Worm (Caenorhabditis elegans) whole organism, L4 larva: ENCODE results near the gene wip-1.

Experiments used
- F26F4.8 ChIP-seq: fragments of 200-800 bp; sonication (Bioruptor generic); conservative IDR thresholded peaks from 2 replicates; pipeline ENCODE4 v1.3.6; 2022; ENCODE audit warnings: missing genetic modification characterization, missing compliant biosample characterization
- R02D3.7 ChIP-seq: fragments of 150-350 bp; sonication (generic microtip); optimal IDR thresholded peaks from 3 replicates; lab custom pipeline; 2014; ENCODE audit warnings: missing biosample characterization, missing genetic modification characterization
- T20F7.1 ChIP-seq: fragments of 200-800 bp; sonication (Bioruptor generic); optimal IDR thresholded peaks from 2 replicates; lab custom pipeline; 2018; ENCODE audit warnings: mild to moderate bottlenecking, missing genetic modification characterization, missing compliant biosample characterization
- ZK546.5 ChIP-seq, 2 experiments: sonication (generic microtip); optimal IDR thresholded peaks; 2 replicates each; lab custom pipeline; 2017; ENCODE audit warnings: missing biosample characterization in 2 of 2, missing genetic modification characterization in 2 of 2
- arid-1 ChIP-seq: fragments of 200-800 bp; sonication (Bioruptor generic); conservative IDR thresholded peaks from 2 replicates; pipeline ENCODE4 v1.3.6; 2022; ENCODE audit warnings: missing genetic modification reagents, missing genetic modification characterization, missing compliant biosample characterization
- ceh-32 ChIP-seq: sonication (generic microtip); optimal IDR thresholded peaks from 2 replicates; lab custom pipeline; 2016; ENCODE audit warnings: mild to moderate bottlenecking, missing genetic modification characterization, missing compliant biosample characterization; ENCODE audit not compliant: poor library complexity
- ces-1 ChIP-seq: fragments of 150-350 bp; sonication (generic microtip); optimal IDR thresholded peaks from 4 replicates; lab custom pipeline; 2014; ENCODE audit warnings: missing biosample characterization, missing genetic modification reagents, missing genetic modification characterization
- cey-2 ChIP-seq: sonication (generic microtip); optimal IDR thresholded peaks from 3 replicates; lab custom pipeline; 2017; ENCODE audit warnings: missing genetic modification characterization, mild to moderate bottlenecking, missing compliant biosample characterization, antibody characterized with exemption, borderline replicate concordance; ENCODE audit not compliant: insufficient read depth
- daf-12 ChIP-seq: fragments of 150-350 bp; optimal IDR thresholded peaks from 2 replicates; lab custom pipeline; 2014; ENCODE audit warnings: missing biosample characterization, missing genetic modification reagents, missing genetic modification characterization
- daf-16 ChIP-seq, 3 experiments: sonication (generic microtip); optimal IDR thresholded peaks; 2 replicates each; lab custom pipeline; 2016 to 2017; ENCODE audit warnings: missing genetic modification characterization in 3 of 3, missing genetic modification reagents in 3 of 3, mild to moderate bottlenecking in 2 of 3, missing compliant biosample characterization in 2 of 3, missing biosample characterization in 1 of 3, moderate library complexity in 1 of 3
- daf-19 ChIP-seq: fragments of 200-800 bp; sonication (Bioruptor generic); conservative IDR thresholded peaks from 2 replicates; pipeline ENCODE4 v1.3.6; 2022; ENCODE audit warnings: missing genetic modification characterization, missing compliant biosample characterization
- daf-8 ChIP-seq: fragments of 200-800 bp; sonication (Bioruptor generic); IDR thresholded peaks from 2 replicates; pipeline ENCODE4 v1.3.6; 2022; ENCODE audit warnings: missing genetic modification characterization, missing compliant biosample characterization
- dmd-6 ChIP-seq: fragments of 200-800 bp; sonication (Bioruptor generic); IDR thresholded peaks from 2 replicates; pipeline ENCODE4 v1.3.6; 2022; ENCODE audit warnings: missing genetic modification reagents, missing genetic modification characterization, missing compliant biosample characterization
- duxl-1 ChIP-seq: sonication (generic microtip); optimal IDR thresholded peaks from 2 replicates; lab custom pipeline; 2016; ENCODE audit warnings: mild to moderate bottlenecking, missing genetic modification characterization, moderate library complexity, missing compliant biosample characterization; ENCODE audit not compliant: poor library complexity
- dve-1 ChIP-seq: sonication (generic microtip); optimal IDR thresholded peaks from 2 replicates; lab custom pipeline; 2017; ENCODE audit warnings: antibody characterized with exemption, mild to moderate bottlenecking, missing genetic modification characterization, missing compliant biosample characterization; ENCODE audit not compliant: insufficient read depth
- egl-43 ChIP-seq: fragments of 200-800 bp; sonication (Bioruptor generic); IDR thresholded peaks from 2 replicates; pipeline ENCODE4 v1.3.6; 2022; ENCODE audit warnings: missing genetic modification reagents, missing genetic modification characterization, missing compliant biosample characterization
- fkh-10 ChIP-seq: fragments of 150-350 bp; optimal IDR thresholded peaks from 2 replicates; lab custom pipeline; 2014; ENCODE audit warnings: missing biosample characterization, missing genetic modification reagents, missing genetic modification characterization
- gei-8 ChIP-seq: fragments of 200-800 bp; sonication (Bioruptor generic); optimal IDR thresholded peaks from 2 replicates; lab custom pipeline; 2018; ENCODE audit warnings: mild to moderate bottlenecking, missing genetic modification characterization, missing compliant biosample characterization
- hif-1 ChIP-seq, 2 experiments: sonication (generic microtip); optimal IDR thresholded peaks; 2 replicates each; lab custom pipeline; 2016 to 2017; ENCODE audit warnings: missing compliant biosample characterization in 2 of 2, missing genetic modification characterization in 2 of 2, missing genetic modification reagents in 2 of 2, missing genotype in 2 of 2, mild to moderate bottlenecking in 1 of 2
- hlh-30 ChIP-seq: sonication (generic microtip); optimal IDR thresholded peaks from 2 replicates; lab custom pipeline; 2017; ENCODE audit warnings: antibody characterized with exemption, mild to moderate bottlenecking, missing genetic modification characterization, missing compliant biosample characterization; ENCODE audit not compliant: insufficient read depth
- lin-13 ChIP-seq: fragments of 150-350 bp; optimal IDR thresholded peaks from 2 replicates; lab custom pipeline; 2014; ENCODE audit warnings: missing biosample characterization, missing genetic modification reagents, missing genetic modification characterization
- lin-15B ChIP-seq: fragments of 150-350 bp; sonication (generic microtip); optimal IDR thresholded peaks from 3 replicates; lab custom pipeline; 2014; ENCODE audit warnings: missing biosample characterization, missing genetic modification characterization
- lsy-2 ChIP-seq, 2 experiments: fragments of 150-350 bp in 1 of 2; sonication (generic microtip) in 1 of 2; optimal IDR thresholded peaks; 2 replicates each; lab custom pipeline; 2014 to 2017; ENCODE audit warnings: missing biosample characterization in 2 of 2, missing genetic modification characterization in 2 of 2
- mdl-1 ChIP-seq, 2 experiments: fragments of 150-350 bp in 1 of 2; sonication (generic microtip) in 1 of 2; optimal IDR thresholded peaks; 2 replicates each; lab custom pipeline; 2014 to 2017; ENCODE audit warnings: missing biosample characterization in 2 of 2, missing genetic modification characterization in 2 of 2
- nhr-111 ChIP-seq: fragments of 200-800 bp; sonication (Bioruptor generic); optimal IDR thresholded peaks from 2 replicates; lab custom pipeline; 2018; ENCODE audit warnings: mild to moderate bottlenecking, missing genetic modification characterization, missing compliant biosample characterization
- nhr-237 ChIP-seq: sonication (generic microtip); optimal IDR thresholded peaks from 2 replicates; lab custom pipeline; 2017; ENCODE audit warnings: missing biosample characterization, missing genetic modification characterization
- nhr-25 ChIP-seq: sonication (generic microtip); optimal IDR thresholded peaks from 2 replicates; lab custom pipeline; 2017; ENCODE audit warnings: missing genetic modification characterization, mild to moderate bottlenecking, missing compliant biosample characterization, antibody characterized with exemption, moderate library complexity, borderline replicate concordance; ENCODE audit not compliant: insufficient read depth
- nhr-28 ChIP-seq: fragments of 150-350 bp; optimal IDR thresholded peaks from 2 replicates; lab custom pipeline; 2014; ENCODE audit warnings: missing biosample characterization, missing genetic modification characterization
- nhr-41 ChIP-seq: fragments of 200-800 bp; sonication (Bioruptor generic); IDR thresholded peaks from 2 replicates; pipeline ENCODE4 v1.3.6; 2022; ENCODE audit warnings: missing genetic modification reagents, missing genetic modification characterization, missing compliant biosample characterization
- nhr-6 ChIP-seq: fragments of 150-350 bp; optimal IDR thresholded peaks from 2 replicates; lab custom pipeline; 2014; ENCODE audit warnings: missing biosample characterization, missing genetic modification characterization
- nhr-76 ChIP-seq: fragments of 150-350 bp; optimal IDR thresholded peaks from 2 replicates; lab custom pipeline; 2014; ENCODE audit warnings: missing biosample characterization, missing genetic modification characterization
- nhr-77 ChIP-seq: fragments of 150-350 bp; optimal IDR thresholded peaks from 2 replicates; lab custom pipeline; 2014; ENCODE audit warnings: missing biosample characterization, missing genetic modification characterization
- pha-4 ChIP-seq, 2 experiments: fragments of 150-350 bp in 1 of 2; fragments of 200-800 bp in 1 of 2; sonication (Bioruptor generic) in 1 of 2; IDR thresholded peaks in 1 of 2; optimal IDR thresholded peaks in 1 of 2; 2 replicates each; pipeline versions ENCODE4 v1.3.6 to Lab custom; 2014 to 2022; ENCODE audit warnings: missing genetic modification characterization in 2 of 2, missing genetic modification reagents in 2 of 2, missing biosample characterization in 1 of 2, missing compliant biosample characterization in 1 of 2
- php-3 ChIP-seq: fragments of 200-800 bp; sonication (Bioruptor generic); IDR thresholded peaks from 2 replicates; pipeline ENCODE4 v1.3.6; 2022; ENCODE audit warnings: missing genetic modification reagents, missing genetic modification characterization, missing compliant biosample characterization
- pqm-1 ChIP-seq: sonication (generic microtip); optimal IDR thresholded peaks from 2 replicates; lab custom pipeline; 2017; ENCODE audit warnings: missing biosample characterization, missing genetic modification characterization
- rbr-2 ChIP-seq: sonication (generic microtip); optimal IDR thresholded peaks from 2 replicates; lab custom pipeline; 2016; ENCODE audit warnings: missing genotype, missing genetic modification characterization, missing compliant biosample characterization
- saeg-2 ChIP-seq: fragments of 200-800 bp; sonication (Bioruptor generic); IDR thresholded peaks from 2 replicates; pipeline ENCODE4 v1.3.6; 2022; ENCODE audit warnings: missing genetic modification reagents, missing genetic modification characterization, missing compliant biosample characterization
- sdz-12 ChIP-seq: fragments of 200-800 bp; sonication (Bioruptor generic); optimal IDR thresholded peaks from 2 replicates; lab custom pipeline; 2018; ENCODE audit warnings: mild to moderate bottlenecking, missing genetic modification characterization, missing compliant biosample characterization
- skn-1 ChIP-seq: fragments of 150-350 bp; optimal IDR thresholded peaks from 2 replicates; lab custom pipeline; 2014; ENCODE audit warnings: missing biosample characterization, missing genetic modification characterization
- tra-1 ChIP-seq: fragments of 200-800 bp; sonication (Bioruptor generic); IDR thresholded peaks from 2 replicates; pipeline ENCODE4 v1.3.6; 2022; ENCODE audit warnings: missing genetic modification reagents, missing genetic modification characterization, missing compliant biosample characterization
- unc-62 ChIP-seq, 3 experiments: fragments of 150-350 bp in 1 of 3; sonication (generic microtip); optimal IDR thresholded peaks in 2 of 3; peaks in 1 of 3; 1 replicate in 1 of 3; 2 replicates in 2 of 3; lab custom pipeline; 2014 to 2017; ENCODE audit warnings: missing biosample characterization in 3 of 3, missing genetic modification characterization in 3 of 3, missing genetic modification reagents in 3 of 3, missing genotype in 1 of 3
- zfp-2 ChIP-seq: sonication (generic microtip); optimal IDR thresholded peaks from 2 replicates; lab custom pipeline; 2016; ENCODE audit warnings: mild to moderate bottlenecking, missing genetic modification characterization, missing compliant biosample characterization
- ztf-7 ChIP-seq: fragments of 150-350 bp; optimal IDR thresholded peaks from 2 replicates; lab custom pipeline; 2014; ENCODE audit warnings: missing biosample characterization, missing genetic modification characterization

wip-1 gene

ce11 chrIII:5042112-5042511 lies 23.7 kb downstream of the wip-1 start, which contains the start of gene nlp-43:
TSS of gene nlp-43 (plus strand) at chrIII:5042412.
- TF ChIP-seq lin-13 (no peak), daf-19 (GFP tag; lab: Robert Waterston, UW) (no peak), R02D3.7 (tag; lab: Kevin White, UChicago) (no peak), cey-2 (tag; lab: Kevin White, UChicago) (no peak), nhr-76 (tag; lab: Kevin White, UChicago) (no peak), T20F7.1 (GFP tag; lab: Kevin White, UChicago) (no peak)

ce11 chrIII:5044709-5045108 lies 26.3 kb downstream of the wip-1 start, which contains the start of gene C45G9.14:
TSS of gene C45G9.14 (plus strand) at chrIII:5045009.
- no peak for TF ChIP-seq daf-12 (tag; lab: Kevin White, UChicago)
- TF ChIP-seq nhr-41 (GFP tag; lab: Robert Waterston, UW), result no peak
- no peak for TF ChIP-seq tra-1
- TF ChIP-seq nhr-111 (GFP tag; lab: Kevin White, UChicago), result no peak
- TF ChIP-seq arid-1 (GFP tag; lab: Robert Waterston, UW), result no peak
- TF ChIP-seq daf-8, result no peak

DNA sequence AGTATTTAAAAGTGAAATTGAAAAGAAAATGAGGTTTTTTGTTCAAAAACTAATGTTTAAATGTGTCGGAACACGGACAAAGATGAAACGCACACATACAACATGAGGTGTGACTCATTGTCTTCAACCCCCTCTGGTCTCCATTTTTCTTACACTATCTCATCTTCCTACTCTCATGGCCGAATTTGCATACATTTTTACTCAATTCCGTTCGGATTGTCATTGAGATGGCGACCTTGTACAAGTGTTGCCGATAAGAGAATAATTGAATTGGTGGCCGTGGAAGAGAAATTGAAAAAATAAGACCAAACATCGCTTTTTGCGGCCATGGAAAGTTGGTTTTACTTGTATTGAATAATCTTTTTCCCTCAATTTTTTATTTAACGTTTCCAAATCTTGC lies 28.7 kb downstream of the wip-1 start, which contains the start of gene txbp-3:
txbp-3 (minus strand) TSS at position 285 of the 400 bp plus-strand sequence.
- TF ChIP-seq daf-8, result no peak
- TF ChIP-seq php-3 (GFP tag; lab: Robert Waterston, UW), result no peak
- no peak for TF ChIP-seq saeg-2 (GFP tag; lab: Robert Waterston, UW)
- TF ChIP-seq nhr-25, result no peak
- no peak for TF ChIP-seq egl-43
- peak in 1 of 2 experiments; percentile 33 for TF ChIP-seq hif-1 (tag; optimal IDR thresholded peaks at IDR 0.05; lab: Kevin White, UChicago)
- TF ChIP-seq dmd-6 (GFP tag; lab: Robert Waterston, UW), result peak; percentile 57; the same call in 1 of the 2 replicates
- peak; percentile 42 for TF ChIP-seq nhr-77 (tag; lab: Kevin White, UChicago)
- TF ChIP-seq lin-15B, result no peak
- no peak for TF ChIP-seq R02D3.7 (tag; lab: Kevin White, UChicago)
- TF ChIP-seq cey-2 (tag; lab: Kevin White, UChicago), result no peak
- no peak for TF ChIP-seq F26F4.8 (GFP tag; lab: Robert Waterston, UW)
- no peak for TF ChIP-seq skn-1 (tag; lab: Kevin White, UChicago)
- peak; percentile 12 for TF ChIP-seq ces-1 (GFP tag; lab: Kevin White, UChicago)
- peak in 1 of 2 experiments; percentile 5 for TF ChIP-seq mdl-1 (tag; optimal IDR thresholded peaks at IDR 0.05; lab: Kevin White, UChicago)
- no peak for TF ChIP-seq nhr-237 (tag; lab: Kevin White, UChicago)
- TF ChIP-seq pha-4 (GFP tag; IDR thresholded peaks at IDR 0.05; lab: Robert Waterston, UW), result no peak
- TF ChIP-seq pha-4 (tag; optimal IDR thresholded peaks at IDR 0.05; lab: Kevin White, UChicago), result peak; percentile 76
- no peak for TF ChIP-seq ZK546.5 (tag; optimal IDR thresholded peaks at IDR 0.05; lab: Kevin White, UChicago)
- peak in 1 of 2 experiments; percentile 20 for TF ChIP-seq unc-62 (GFP tag; optimal IDR thresholded peaks at IDR 0.05 in 1 of 2; lab: Kevin White, UChicago)
- no peak for TF ChIP-seq unc-62 (tag; optimal IDR thresholded peaks at IDR 0.05; lab: Kevin White, UChicago)
- TF ChIP-seq nhr-6 (tag; lab: Kevin White, UChicago), result peak; percentile 50
- no peak for TF ChIP-seq sdz-12 (GFP tag; lab: Kevin White, UChicago)
- TF ChIP-seq hlh-30 (tag; lab: Kevin White, UChicago), result peak; percentile 58
- TF ChIP-seq nhr-111 (GFP tag; lab: Kevin White, UChicago), result no peak
- no peak for TF ChIP-seq zfp-2 (tag; lab: Kevin White, UChicago)
- TF ChIP-seq lsy-2 (tag; optimal IDR thresholded peaks at IDR 0.05; lab: Kevin White, UChicago), result peak in 1 of 2 experiments; percentile 59
- peak; percentile 1 for TF ChIP-seq rbr-2 (tag; lab: Kevin White, UChicago)
- TF ChIP-seq ceh-32 (tag; lab: Kevin White, UChicago), result no peak
- TF ChIP-seq nhr-41 (GFP tag; lab: Robert Waterston, UW), result no peak
- peak; percentile 79 for TF ChIP-seq dve-1
- TF ChIP-seq duxl-1 (tag; lab: Kevin White, UChicago), result no peak
- no peak for TF ChIP-seq daf-19 (GFP tag; lab: Robert Waterston, UW)
- peak; percentile 85 for TF ChIP-seq pqm-1 (tag; lab: Kevin White, UChicago)
- TF ChIP-seq ztf-7, result no peak
- TF ChIP-seq daf-16 (GFP tag; optimal IDR thresholded peaks at IDR 0.05; lab: Kevin White, UChicago), result no peak
- peak; percentile 24 for TF ChIP-seq daf-16 (tag; optimal IDR thresholded peaks at IDR 0.05; lab: Kevin White, UChicago)
- TF ChIP-seq fkh-10 (GFP tag; lab: Kevin White, UChicago), result peak; percentile 37
- peak; percentile 77 for TF ChIP-seq nhr-28 (tag; lab: Kevin White, UChicago)
- no peak for TF ChIP-seq gei-8 (GFP tag; lab: Kevin White, UChicago)
